Fruit fly (Drosophila melanogaster): ENCODE data around the gene CG14151.

CG14151 gene

DNA sequence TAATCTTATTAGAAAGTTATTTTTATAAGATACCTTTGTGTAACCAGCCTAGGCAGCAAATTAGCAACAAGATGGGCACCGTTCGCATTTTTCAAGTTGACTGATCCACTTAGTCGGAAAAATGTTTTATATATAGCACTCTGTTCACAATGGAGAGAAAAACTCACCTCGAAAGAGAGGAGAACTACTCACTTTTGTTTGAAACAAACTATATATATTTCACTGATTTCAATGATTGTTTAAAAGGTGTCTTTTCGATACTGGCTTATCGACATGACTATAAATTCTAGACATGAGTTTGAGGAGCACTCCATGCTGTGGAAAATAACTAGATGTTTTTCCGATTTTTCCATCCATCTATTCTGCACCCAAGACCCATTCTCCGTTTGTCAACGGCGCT lies 4.8 kb downstream of the CG14151 start, which contains the start of gene CG42521 (continued):
- TF ChIP-seq disco-r (GFP tag; optimal IDR thresholded peaks at IDR 0.05), result no peak
- no peak for TF ChIP-seq CG3847 (GFP tag; IDR thresholded peaks at IDR 0.05)

DNA sequence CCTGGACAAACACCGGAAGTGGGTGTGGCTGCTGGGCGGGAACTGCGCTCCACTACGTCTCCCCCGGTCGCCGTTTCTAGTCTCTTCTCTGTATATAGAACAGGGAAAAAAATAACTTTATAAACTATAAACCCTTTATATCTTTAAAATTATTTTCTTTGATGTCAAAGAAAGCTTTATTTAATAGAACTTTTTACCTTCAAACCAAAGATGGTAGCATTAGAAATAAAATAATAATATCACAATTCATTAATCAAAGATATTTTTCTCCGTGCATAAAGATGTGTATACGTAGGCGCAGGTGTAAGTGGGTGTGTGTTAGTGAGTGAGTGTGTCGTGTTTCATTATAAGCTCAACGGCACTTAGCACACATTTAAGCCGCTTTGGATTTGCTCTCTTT lies 28.8 kb downstream of the CG14151 start:
- TF ChIP-seq lab (GFP tag; optimal IDR thresholded peaks at IDR 0.05), result peak; percentile 39
- TF ChIP-seq CG11398 (GFP tag; optimal IDR thresholded peaks at IDR 0.05), result no peak
- TF ChIP-seq CG2678 (tag; optimal IDR thresholded peaks at IDR 0.05), result peak; percentile 52
- no peak for TF ChIP-seq Elba2 (GFP tag; optimal IDR thresholded peaks at IDR 0.05)
- no peak for TF ChIP-seq HmgZ (tag; optimal IDR thresholded peaks at IDR 0.05)
- TF ChIP-seq nerfin-1 (tag; optimal IDR thresholded peaks at IDR 0.05), result no peak
- TF ChIP-seq CG3995 (GFP tag; optimal IDR thresholded peaks at IDR 0.05), result no peak
- TF ChIP-seq Atf6 (GFP tag; IDR thresholded peaks at IDR 0.05), result no peak
- TF ChIP-seq chif (GFP tag; optimal IDR thresholded peaks at IDR 0.05), result no peak
- peak; percentile 13 for TF ChIP-seq Hand (GFP tag; optimal IDR thresholded peaks at IDR 0.05)
- no peak for TF ChIP-seq schlank (tag; optimal IDR thresholded peaks at IDR 0.05)
- peak; percentile 19 for TF ChIP-seq CG15269 (tag; optimal IDR thresholded peaks at IDR 0.05)
- TF ChIP-seq Hmr (GFP tag; optimal IDR thresholded peaks at IDR 0.05), result peak; percentile 37
- TF ChIP-seq eve (GFP tag; optimal IDR thresholded peaks at IDR 0.05), result no peak
- no peak for TF ChIP-seq maf-S (GFP tag; optimal IDR thresholded peaks at IDR 0.05)
- TF ChIP-seq HLH4C (GFP tag; IDR thresholded peaks at IDR 0.05; ENCODE audit: partially characterized antibody), result no peak
- no peak for TF ChIP-seq Kr (GFP tag; optimal IDR thresholded peaks at IDR 0.05)
- TF ChIP-seq stc (GFP tag; IDR thresholded peaks at IDR 0.05), result no peak
- no peak for TF ChIP-seq CG32532 (GFP tag; IDR thresholded peaks at IDR 0.05)
- TF ChIP-seq D (optimal IDR thresholded peaks at IDR 0.05), result no peak
- TF ChIP-seq D (GFP tag; optimal IDR thresholded peaks at IDR 0.05), result no peak
- no peak for TF ChIP-seq CG34224 (GFP tag; IDR thresholded peaks at IDR 0.05; ENCODE audit: partially characterized antibody)
- TF ChIP-seq CG2120 (GFP tag; optimal IDR thresholded peaks at IDR 0.05), result peak; percentile 8
- no peak for TF ChIP-seq Trl (optimal IDR thresholded peaks at IDR 0.05)
- no peak for TF ChIP-seq Trl (GFP tag; optimal IDR thresholded peaks at IDR 0.05)
- no peak for TF ChIP-seq luna (GFP tag; optimal IDR thresholded peaks at IDR 0.05)
- no peak for TF ChIP-seq CG14441 (GFP tag; IDR thresholded peaks at IDR 0.05)
- TF ChIP-seq Fer1 (GFP tag; optimal IDR thresholded peaks at IDR 0.05), result peak; percentile 42
- no peak for TF ChIP-seq Mrtf (GFP tag; IDR thresholded peaks at IDR 0.05)
- peak; percentile 2 for TF ChIP-seq CG3281 (GFP tag; optimal IDR thresholded peaks at IDR 0.05)
- no peak for TF ChIP-seq ase (GFP tag; IDR thresholded peaks at IDR 0.05)
- TF ChIP-seq Ets65A (GFP tag), result no peak
- TF ChIP-seq CG10147 (GFP tag; optimal IDR thresholded peaks at IDR 0.05), result peak; percentile 47
- no peak for TF ChIP-seq CG12659 (GFP tag; optimal IDR thresholded peaks at IDR 0.05)
- TF ChIP-seq B-H1 (GFP tag; IDR thresholded peaks at IDR 0.05), result no peak
- peak; percentile 20 for TF ChIP-seq grau (tag; optimal IDR thresholded peaks at IDR 0.05)
- TF ChIP-seq kay (GFP tag; optimal IDR thresholded peaks at IDR 0.05), result no peak
- no peak for TF ChIP-seq CG17829 (tag; optimal IDR thresholded peaks at IDR 0.05)
- TF ChIP-seq C15 (GFP tag; IDR thresholded peaks at IDR 0.05), result no peak
- TF ChIP-seq CG14965 (GFP tag; optimal IDR thresholded peaks at IDR 0.05; ENCODE audit: borderline replicate concordance), result no peak
- no peak for TF ChIP-seq Spps (tag; optimal IDR thresholded peaks at IDR 0.05)
- TF ChIP-seq Lim3 (GFP tag; IDR thresholded peaks at IDR 0.05), result no peak
- TF ChIP-seq CG31388 (GFP tag; optimal IDR thresholded peaks at IDR 0.05), result no peak
- no peak for TF ChIP-seq org-1 (GFP tag; optimal IDR thresholded peaks at IDR 0.05)
- TF ChIP-seq CG9797 (GFP tag; optimal IDR thresholded peaks at IDR 0.05), result no peak
- no peak for TF ChIP-seq prd (optimal IDR thresholded peaks at IDR 0.05)
- TF ChIP-seq prd (GFP tag; IDR thresholded peaks at IDR 0.05), result no peak
- no peak for TF ChIP-seq CG3163 (GFP tag; optimal IDR thresholded peaks at IDR 0.05)
- TF ChIP-seq CHES-1-like (GFP tag; optimal IDR thresholded peaks at IDR 0.05), result no peak
- no peak for TF ChIP-seq CG8944 (GFP tag; optimal IDR thresholded peaks at IDR 0.05)
